Fruit fly (Drosophila melanogaster) whole organism, embryonic: ENCODE measurements around the gene Vha16-5.
A peak's percentile ranks its signal among the peaks of the same experiment; 100 is the strongest.

Experiments
- Blimp-1 ChIP-seq: fragments of 200-800 bp; sonication (Bioruptor generic); optimal IDR thresholded peaks from 3 replicates; lab custom pipeline; 2018; ENCODE audit warnings: missing biosample characterization, missing genetic modification characterization, mild to moderate bottlenecking, moderate library complexity, missing genetic modification reagents
- BtbVII ChIP-seq: fragments of 200-800 bp; sonication (Bioruptor generic); optimal IDR thresholded peaks from 3 replicates; lab custom pipeline; 2017; ENCODE audit warnings: missing biosample characterization, mild to moderate bottlenecking, missing genetic modification characterization
- CG10366 ChIP-seq: fragments of 200-800 bp; sonication (Bioruptor generic); IDR thresholded peaks from 2 replicates; pipeline ENCODE4 v1.3.6; 2022; ENCODE audit warnings: missing biosample characterization, missing genetic modification characterization
- CG10462 ChIP-seq: fragments of 200-800 bp; sonication (Bioruptor generic); optimal IDR thresholded peaks from 2 replicates; lab custom pipeline; 2016; ENCODE audit warnings: missing biosample characterization, missing genetic modification characterization
- CG11695 ChIP-seq: fragments of 200-800 bp; sonication (Bioruptor generic); IDR thresholded peaks from 3 replicates; pipeline ENCODE4 v1.3.6; 2022; ENCODE audit warnings: missing biosample characterization, missing genetic modification characterization
- CG1233 ChIP-seq: fragments of 200-800 bp; sonication (Bioruptor generic); optimal IDR thresholded peaks from 4 replicates; lab custom pipeline; 2018; ENCODE audit warnings: missing biosample characterization, mild to moderate bottlenecking, missing genetic modification characterization
- CG12744 ChIP-seq: fragments of 200-800 bp; sonication (Bioruptor generic); optimal IDR thresholded peaks from 2 replicates; lab custom pipeline; 2016; ENCODE audit warnings: missing biosample characterization, missing genetic modification characterization
- CG12942 ChIP-seq: fragments of 200-800 bp; sonication (Bioruptor generic); optimal IDR thresholded peaks from 3 replicates; lab custom pipeline; 2016; ENCODE audit warnings: missing biosample characterization, missing genetic modification characterization
- CG13296 ChIP-seq: fragments of 200-800 bp; sonication (Bioruptor generic); optimal IDR thresholded peaks from 3 replicates; lab custom pipeline; 2018; ENCODE audit warnings: missing biosample characterization, mild to moderate bottlenecking, missing genetic modification characterization
- CG15011 ChIP-seq: fragments of 200-800 bp; sonication (Bioruptor generic); optimal IDR thresholded peaks from 3 replicates; lab custom pipeline; 2018; ENCODE audit warnings: missing biosample characterization, mild to moderate bottlenecking, missing genetic modification characterization
- CG1602 ChIP-seq: fragments of 200-800 bp; sonication (Bioruptor generic); optimal IDR thresholded peaks from 3 replicates; lab custom pipeline; 2016; ENCODE audit warnings: missing biosample characterization, missing genetic modification characterization
- CG16813 ChIP-seq: fragments of 200-800 bp; sonication (Bioruptor generic); IDR thresholded peaks from 3 replicates; pipeline ENCODE4 v1.3.6; 2022; ENCODE audit warnings: missing biosample characterization, missing genetic modification characterization; ENCODE audit not compliant: partially characterized antibody
- CG17186 ChIP-seq: fragments of 200-800 bp; sonication (Bioruptor generic); optimal IDR thresholded peaks from 3 replicates; lab custom pipeline; 2017; ENCODE audit warnings: missing biosample characterization, missing genetic modification reagents, missing genetic modification characterization
- CG2712 ChIP-seq: fragments of 200-800 bp; optimal IDR thresholded peaks from 3 replicates; lab custom pipeline; 2019; ENCODE audit warnings: missing biosample characterization, mild to moderate bottlenecking, missing genetic modification characterization, moderate library complexity
- CG2875 ChIP-seq: fragments of 200-800 bp; sonication (Bioruptor generic); optimal IDR thresholded peaks from 2 replicates; lab custom pipeline; 2017; ENCODE audit warnings: missing biosample characterization, mild to moderate bottlenecking, missing genetic modification characterization, missing genetic modification reagents
- CG31388 ChIP-seq: fragments of 200-800 bp; sonication (Bioruptor generic); optimal IDR thresholded peaks from 2 replicates; lab custom pipeline; 2016; ENCODE audit warnings: missing biosample characterization, missing genetic modification characterization
- CG32532 ChIP-seq: fragments of 200-800 bp; sonication (Bioruptor generic); IDR thresholded peaks from 2 replicates; pipeline ENCODE4 v1.3.6; 2022; ENCODE audit warnings: missing biosample characterization, missing genetic modification characterization
- CG4730 ChIP-seq: fragments of 200-800 bp; sonication (Bioruptor generic); IDR thresholded peaks from 2 replicates; pipeline ENCODE4 v1.3.6; 2022; ENCODE audit warnings: missing biosample characterization, missing genetic modification characterization
- CG7372 ChIP-seq: fragments of 200-800 bp; sonication (Bioruptor generic); IDR thresholded peaks from 2 replicates; pipeline ENCODE4 v1.3.6; 2022; ENCODE audit warnings: missing biosample characterization, missing genetic modification characterization
- CG8359 ChIP-seq: fragments of 200-800 bp; sonication (Bioruptor generic); optimal IDR thresholded peaks from 2 replicates; lab custom pipeline; 2017; ENCODE audit warnings: missing biosample characterization, mild to moderate bottlenecking, missing genetic modification characterization, borderline replicate concordance
- CG8944 ChIP-seq: fragments of 200-800 bp; sonication (Bioruptor generic); optimal IDR thresholded peaks from 3 replicates; lab custom pipeline; 2016; ENCODE audit warnings: missing biosample characterization, missing genetic modification characterization
- Dbx ChIP-seq: fragments of 200-800 bp; sonication (Bioruptor generic); IDR thresholded peaks from 3 replicates; pipeline ENCODE4 v1.3.6; 2022; ENCODE audit warnings: missing biosample characterization, missing genetic modification characterization
- Dip3 ChIP-seq: fragments of 200-800 bp; sonication (Bioruptor generic); optimal IDR thresholded peaks from 3 replicates; lab custom pipeline; 2016; ENCODE audit warnings: missing biosample characterization, missing genetic modification characterization
- Doc2 ChIP-seq: fragments of 200-800 bp; sonication (Bioruptor generic); IDR thresholded peaks from 2 replicates; pipeline ENCODE4 v1.3.6; 2022; ENCODE audit warnings: missing biosample characterization, missing genetic modification characterization
- Dp ChIP-seq: fragments of 200-800 bp; sonication (Bioruptor generic); optimal IDR thresholded peaks from 2 replicates; lab custom pipeline; 2018; ENCODE audit warnings: missing biosample characterization, mild to moderate bottlenecking, missing genetic modification characterization, moderate library complexity
- Ets65A ChIP-seq: fragments of 200-800 bp; sonication (Bioruptor generic); peaks from one replicate; lab custom pipeline; 2016; ENCODE audit warnings: missing biosample characterization, missing genetic modification characterization
- H2.0 ChIP-seq: fragments of 200-800 bp; sonication (Bioruptor generic); IDR thresholded peaks from 2 replicates; pipeline ENCODE4 v1.3.6; 2022; ENCODE audit warnings: missing biosample characterization, missing genetic modification characterization
- HLH3B ChIP-seq: fragments of 200-800 bp; sonication (Bioruptor generic); IDR thresholded peaks from 2 replicates; pipeline ENCODE4 v1.3.6; 2022; ENCODE audit warnings: missing biosample characterization, missing genetic modification characterization
- HLH4C ChIP-seq: fragments of 200-800 bp; sonication (Bioruptor generic); IDR thresholded peaks from 3 replicates; pipeline ENCODE4 v1.3.6; 2022; ENCODE audit warnings: missing biosample characterization, missing genetic modification characterization; ENCODE audit not compliant: partially characterized antibody
- Hr51 ChIP-seq, 2 experiments: fragments of 200-800 bp; sonication (Bioruptor generic); optimal IDR thresholded peaks; 2 replicates in 1 of 2; 3 replicates in 1 of 2; lab custom pipeline; 2016 to 2018; ENCODE audit warnings: missing biosample characterization in 2 of 2, missing genetic modification characterization in 2 of 2, mild to moderate bottlenecking in 1 of 2, moderate library complexity in 1 of 2
- Max ChIP-seq: fragments of 200-800 bp; sonication (Bioruptor generic); optimal IDR thresholded peaks from 2 replicates; lab custom pipeline; 2016; ENCODE audit warnings: missing biosample characterization, mild to moderate bottlenecking, missing genetic modification characterization
- Ssrp ChIP-seq: fragments of 200-800 bp; sonication (Bioruptor generic); optimal IDR thresholded peaks from 2 replicates; lab custom pipeline; 2018; ENCODE audit warnings: missing biosample characterization, mild to moderate bottlenecking, missing genetic modification characterization, moderate library complexity
- Trl ChIP-seq, 3 experiments: fragments of >200 bp in 2 of 3; fragments of 200-800 bp in 1 of 3; sonication (Bioruptor generic) in 1 of 3; optimal IDR thresholded peaks; 2 replicates in 1 of 3; 3 replicates in 2 of 3; lab custom pipeline; 2016 to 2017; ENCODE audit warnings: missing biosample characterization in 1 of 3, missing genetic modification characterization in 1 of 3
- ac ChIP-seq: fragments of 200-800 bp; sonication (Bioruptor generic); optimal IDR thresholded peaks from 3 replicates; lab custom pipeline; 2017; ENCODE audit warnings: missing biosample characterization, mild to moderate bottlenecking, missing genetic modification characterization
- ase ChIP-seq: fragments of 200-800 bp; sonication (Bioruptor generic); IDR thresholded peaks from 3 replicates; pipeline ENCODE4 v1.3.6; 2022; ENCODE audit warnings: missing biosample characterization, missing genetic modification characterization
- chinmo ChIP-seq: fragments of 200-800 bp; sonication (Bioruptor generic); IDR thresholded peaks from 4 replicates; pipeline ENCODE4 v1.3.6; 2022; ENCODE audit warnings: missing biosample characterization, missing genetic modification characterization; ENCODE audit not compliant: partially characterized antibody
- dm ChIP-seq: fragments of 200-800 bp; sonication (Bioruptor generic); optimal IDR thresholded peaks from 3 replicates; lab custom pipeline; 2016; ENCODE audit warnings: missing biosample characterization, missing genetic modification characterization
- fru ChIP-seq: fragments of >200 bp; optimal IDR thresholded peaks from 2 replicates; lab custom pipeline; 2017
- ftz-f1 ChIP-seq: fragments of 200-800 bp; sonication (Bioruptor generic); optimal IDR thresholded peaks from 2 replicates; lab custom pipeline; 2016; ENCODE audit warnings: missing biosample characterization, missing genetic modification characterization
- grn ChIP-seq: fragments of 200-800 bp; sonication (Bioruptor generic); optimal IDR thresholded peaks from 3 replicates; lab custom pipeline; 2017; ENCODE audit warnings: missing biosample characterization, missing genetic modification characterization
- gt ChIP-seq: fragments of 200-800 bp; sonication (Bioruptor generic); IDR thresholded peaks from 2 replicates; pipeline ENCODE4 v1.3.6; 2022; ENCODE audit warnings: missing biosample characterization, missing genetic modification characterization
- insv ChIP-seq, 2 experiments: fragments of 200-800 bp; sonication (Bioruptor generic); optimal IDR thresholded peaks; 3 replicates each; lab custom pipeline; 2016 to 2018; ENCODE audit warnings: missing biosample characterization in 2 of 2, missing genetic modification characterization in 2 of 2
- knrl ChIP-seq: fragments of 200-800 bp; sonication (Bioruptor generic); IDR thresholded peaks from 3 replicates; pipeline ENCODE4 v1.3.6; 2022; ENCODE audit warnings: missing biosample characterization, missing genetic modification characterization; ENCODE audit not compliant: partially characterized antibody
- mld ChIP-seq: fragments of 200-800 bp; sonication (Bioruptor generic); IDR thresholded peaks from 3 replicates; pipeline ENCODE4 v1.3.6; 2022; ENCODE audit warnings: missing biosample characterization, missing genetic modification characterization; ENCODE audit not compliant: partially characterized antibody
- psq ChIP-seq: fragments of 200-800 bp; sonication (Bioruptor generic); optimal IDR thresholded peaks from 2 replicates; lab custom pipeline; 2017; ENCODE audit warnings: missing biosample characterization, missing genetic modification characterization
- pzg ChIP-seq: fragments of 200-800 bp; sonication (Bioruptor generic); optimal IDR thresholded peaks from 3 replicates; lab custom pipeline; 2018; ENCODE audit warnings: missing biosample characterization, mild to moderate bottlenecking, missing genetic modification characterization, moderate library complexity
- sd ChIP-seq: fragments of 200-800 bp; sonication (Bioruptor generic); optimal IDR thresholded peaks from 3 replicates; lab custom pipeline; 2018; ENCODE audit warnings: missing biosample characterization, mild to moderate bottlenecking, missing genetic modification characterization, moderate library complexity
- tup ChIP-seq: fragments of 200-800 bp; sonication (Bioruptor generic); optimal IDR thresholded peaks from 2 replicates; lab custom pipeline; 2016; ENCODE audit warnings: missing biosample characterization, mild to moderate bottlenecking, missing genetic modification characterization, moderate library complexity
- vvl ChIP-seq: fragments of 200-800 bp; sonication (Bioruptor generic); IDR thresholded peaks from 2 replicates; pipeline ENCODE4 v1.3.6; 2022; ENCODE audit warnings: missing biosample characterization, missing genetic modification characterization
- zen ChIP-seq: fragments of 200-800 bp; sonication (Bioruptor generic); optimal IDR thresholded peaks from 3 replicates; lab custom pipeline; 2018; ENCODE audit warnings: missing biosample characterization, mild to moderate bottlenecking, missing genetic modification characterization, moderate library complexity

Vha16-5 gene

DNA sequence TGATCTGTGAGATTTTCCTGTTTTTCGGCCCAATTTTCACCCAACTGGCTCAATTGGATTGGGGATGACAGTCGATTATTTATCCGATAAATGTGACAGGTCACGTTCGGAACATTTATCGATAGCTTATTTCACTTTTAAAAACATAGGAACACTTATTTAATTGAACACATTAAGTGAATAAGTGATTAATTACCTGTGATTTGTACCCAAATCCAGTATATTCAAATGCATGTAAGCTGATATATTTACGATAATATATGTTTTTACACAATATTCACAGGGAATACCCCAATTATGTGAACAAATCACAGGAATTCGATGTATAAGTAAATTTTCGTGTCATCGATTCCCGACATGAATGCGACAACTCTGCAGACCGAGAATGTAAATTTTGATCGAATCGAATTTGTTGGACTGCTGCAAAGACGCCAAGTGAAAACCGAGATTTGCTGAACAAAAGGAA lies 4.5 kb downstream of the Vha16-5 start, which contains the start of the genes EMC3 and Dpy-30L1 (continued):
- TF ChIP-seq H2.0, result peak; percentile 48
- TF ChIP-seq CG8359 (GFP tag; lab: Kevin White, UChicago), result no peak
- TF ChIP-seq sd, result no peak
- 0 out of 3 replicates have a peak, but pooled peaks have one; percentile 29 for TF ChIP-seq mld (GFP tag; lab: Robert Waterston, UW)
- peak; percentile 29 for TF ChIP-seq CG8944 (GFP tag; lab: Kevin White, UChicago)
- no peak for TF ChIP-seq grn (GFP tag; lab: Kevin White, UChicago)
- TF ChIP-seq HLH3B (GFP tag; lab: Robert Waterston, UW), result no peak
- no peak for TF ChIP-seq BtbVII (GFP tag; lab: Kevin White, UChicago)
- 0 out of 2 replicates have a peak, but pooled peaks have one; percentile 23 for TF ChIP-seq CG7372 (GFP tag; lab: Robert Waterston, UW)
- peak; percentile 75 for TF ChIP-seq Dbx (GFP tag; lab: Robert Waterston, UW)
- TF ChIP-seq CG11695 (GFP tag; lab: Robert Waterston, UW), result no peak
- no peak for TF ChIP-seq Doc2
- TF ChIP-seq gt (GFP tag; lab: Robert Waterston, UW), result no peak
- peak; percentile 58; the same call in 1 of the 2 replicates for TF ChIP-seq vvl (GFP tag; lab: Robert Waterston, UW)
- TF ChIP-seq ac, result no peak
- peak; percentile 46 for TF ChIP-seq Dp (GFP tag; lab: Kevin White, UChicago)
- no peak for TF ChIP-seq tup (GFP tag; lab: Kevin White, UChicago)
- no peak for TF ChIP-seq Trl (optimal IDR thresholded peaks at IDR 0.05; lab: Kevin White, UChicago)
- TF ChIP-seq Trl (GFP tag; optimal IDR thresholded peaks at IDR 0.05; lab: Kevin White, UChicago), result peak; percentile 40
- TF ChIP-seq CG10366 (GFP tag; lab: Robert Waterston, UW), result peak; percentile 30; the same call in 1 of the 2 replicates
- no peak for TF ChIP-seq CG10462 (GFP tag; lab: Kevin White, UChicago)
- peak; percentile 23; the same call in 1 of the 3 replicates for TF ChIP-seq ase
- no peak for TF ChIP-seq fru (lab: Kevin White, UChicago)
- no peak for TF ChIP-seq CG2875 (GFP tag; lab: Kevin White, UChicago)
- TF ChIP-seq CG16813 (GFP tag; lab: Robert Waterston, UW), result peak; percentile 88
- TF ChIP-seq CG4730, result peak; percentile 32; the same call in 1 of the 2 replicates
- peak; percentile 67 for TF ChIP-seq zen
- peak; percentile 32 for TF ChIP-seq CG12942 (GFP tag; lab: Kevin White, UChicago)
- peak; percentile 86 for TF ChIP-seq HLH4C
- peak; percentile 86 for TF ChIP-seq knrl (GFP tag; lab: Robert Waterston, UW)
- peak; percentile 8 for TF ChIP-seq dm (GFP tag; lab: Kevin White, UChicago)
- peak; percentile 74 for TF ChIP-seq CG2712
- peak; percentile 30 for TF ChIP-seq CG12744 (GFP tag; lab: Kevin White, UChicago)
- TF ChIP-seq ftz-f1, result no peak
- no peak for TF ChIP-seq CG1233
- peak; percentile 42; the same call in 1 of the 2 replicates for TF ChIP-seq CG32532
- peak; percentile 45 for TF ChIP-seq Dip3 (GFP tag; lab: Kevin White, UChicago)
- TF ChIP-seq CG17186 (GFP tag; lab: Kevin White, UChicago), result peak; percentile 77
- peak in 1 of 2 experiments; percentile 30 for TF ChIP-seq Hr51 (GFP tag; optimal IDR thresholded peaks at IDR 0.05; lab: Kevin White, UChicago)
- TF ChIP-seq insv (GFP tag; optimal IDR thresholded peaks at IDR 0.05; lab: Kevin White, UChicago), result peak in 1 of 2 experiments; percentile 86
- TF ChIP-seq psq (GFP tag; lab: Kevin White, UChicago), result no peak
- peak; percentile 72 for TF ChIP-seq pzg (GFP tag; lab: Kevin White, UChicago)
- peak; percentile 92 for TF ChIP-seq Ets65A
- TF ChIP-seq CG31388 (GFP tag; lab: Kevin White, UChicago), result no peak
- TF ChIP-seq CG1602 (GFP tag; lab: Kevin White, UChicago), result peak; percentile 56
- no peak for TF ChIP-seq CG15011 (GFP tag; lab: Kevin White, UChicago)
- TF ChIP-seq Blimp-1 (GFP tag; lab: Kevin White, UChicago), result peak; percentile 59
- TF ChIP-seq Ssrp (tag; lab: Kevin White, UChicago), result peak; percentile 44
- TF ChIP-seq chinmo (GFP tag; lab: Robert Waterston, UW), result peak; percentile 76; the same call in 1 of the 4 replicates
- TF ChIP-seq CG13296 (GFP tag; lab: Kevin White, UChicago), result no peak
- peak; percentile 58 for TF ChIP-seq Max (GFP tag; lab: Kevin White, UChicago)
